Fruit fly (Drosophila melanogaster) whole organism, prepupa: Measurements from ENCODE around the gene CG11668.

Source experiments
- Blimp-1 ChIP-seq: fragments of 200-800 bp; sonication (Bioruptor generic); optimal IDR thresholded peaks from 3 replicates; lab custom pipeline; 2017; ENCODE audit warnings: missing biosample characterization, missing genetic modification characterization, mild to moderate bottlenecking, moderate library complexity, missing genetic modification reagents
- CG16779 ChIP-seq: fragments of 200-800 bp; sonication (Bioruptor generic); optimal IDR thresholded peaks from 3 replicates; lab custom pipeline; 2017; ENCODE audit warnings: missing biosample characterization, mild to moderate bottlenecking, missing genetic modification characterization
- CG3032 ChIP-seq: fragments of 200-800 bp; optimal IDR thresholded peaks from 2 replicates; lab custom pipeline; 2019; ENCODE audit warnings: missing biosample characterization, mild to moderate bottlenecking, missing genetic modification characterization, moderate library complexity
- CG6276 ChIP-seq: fragments of 200-800 bp; sonication (Bioruptor generic); optimal IDR thresholded peaks from 2 replicates; lab custom pipeline; 2017; ENCODE audit warnings: missing biosample characterization, mild to moderate bottlenecking, missing genetic modification characterization
- CG6854 ChIP-seq: fragments of 200-800 bp; sonication (Bioruptor generic); optimal IDR thresholded peaks from 2 replicates; lab custom pipeline; 2017; ENCODE audit warnings: missing biosample characterization, mild to moderate bottlenecking, missing genetic modification characterization
- Hr38 ChIP-seq: sonication (Bioruptor generic); optimal IDR thresholded peaks from 2 replicates; lab custom pipeline; 2016; ENCODE audit warnings: missing biosample characterization, missing genetic modification characterization
- Hr39 ChIP-seq: fragments of 200-800 bp; sonication (Bioruptor generic); optimal IDR thresholded peaks from 2 replicates; lab custom pipeline; 2016; ENCODE audit warnings: missing biosample characterization, missing genetic modification characterization
- Sox102F ChIP-seq: fragments of 200-800 bp; sonication (Bioruptor generic); optimal IDR thresholded peaks from 2 replicates; lab custom pipeline; 2016; ENCODE audit warnings: missing biosample characterization, mild to moderate bottlenecking, missing genetic modification characterization
- acj6 ChIP-seq: fragments of 200-800 bp; sonication (Bioruptor generic); optimal IDR thresholded peaks from 3 replicates; lab custom pipeline; 2016; ENCODE audit warnings: missing biosample characterization, missing genetic modification characterization
- dac ChIP-seq: fragments of 200-800 bp; sonication (Bioruptor generic); optimal IDR thresholded peaks from 2 replicates; lab custom pipeline; 2017; ENCODE audit warnings: missing biosample characterization, mild to moderate bottlenecking, missing genetic modification characterization
- dsx ChIP-seq: fragments of 200-800 bp; optimal IDR thresholded peaks from 3 replicates; lab custom pipeline; 2019; ENCODE audit warnings: missing biosample characterization, mild to moderate bottlenecking, missing genetic modification characterization, moderate library complexity; ENCODE audit not compliant: poor library complexity, severe bottlenecking
- fd85E ChIP-seq: fragments of 200-800 bp; sonication (Bioruptor generic); optimal IDR thresholded peaks from 3 replicates; lab custom pipeline; 2016; ENCODE audit warnings: missing biosample characterization, missing genetic modification characterization
- lz ChIP-seq: fragments of 200-800 bp; sonication (Bioruptor generic); optimal IDR thresholded peaks from 3 replicates; lab custom pipeline; 2016; ENCODE audit warnings: missing biosample characterization, missing genetic modification characterization

- TF ChIP-seq dac (GFP tag; lab: Kevin White, UChicago) (no peak), CG3032 (tag; lab: Kevin White, UChicago) (peak; percentile 25), CG6276 (GFP tag; lab: Kevin White, UChicago) (no peak), fd85E (GFP tag; lab: Kevin White, UChicago) (no peak), Blimp-1 (GFP tag; lab: Kevin White, UChicago) (no peak), CG16779 (no peak), dsx (GFP tag; lab: Kevin White, UChicago) (no peak), acj6 (GFP tag; lab: Kevin White, UChicago) (no peak), lz (GFP tag; lab: Kevin White, UChicago) (no peak), Hr39 (GFP tag; lab: Kevin White, UChicago) (no peak), Hr38 (GFP tag; lab: Kevin White, UChicago) (no peak), CG6854 (GFP tag; lab: Kevin White, UChicago) (no peak), Sox102F (GFP tag; lab: Kevin White, UChicago) (no peak)
These were observed 40.5 kb upstream of the CG11668 start, which contains the start of the genes CG17327, CG44194 and CG7518 for dm6 chr3R:12997550-12998233.
